Worm (Caenorhabditis elegans) whole organism, early embryonic: ENCODE measurements around the gene polk-1.

Experiments
- ama-1 ChIP-seq: fragments of 150-350 bp; optimal IDR thresholded peaks from 2 replicates; lab custom pipeline; 2014
- sea-1 ChIP-seq: fragments of 200-800 bp; sonication (Bioruptor generic); conservative IDR thresholded peaks from 2 replicates; pipeline ENCODE4 v1.3.6; 2022; ENCODE audit warnings: missing genetic modification characterization, missing compliant biosample characterization

DNA sequence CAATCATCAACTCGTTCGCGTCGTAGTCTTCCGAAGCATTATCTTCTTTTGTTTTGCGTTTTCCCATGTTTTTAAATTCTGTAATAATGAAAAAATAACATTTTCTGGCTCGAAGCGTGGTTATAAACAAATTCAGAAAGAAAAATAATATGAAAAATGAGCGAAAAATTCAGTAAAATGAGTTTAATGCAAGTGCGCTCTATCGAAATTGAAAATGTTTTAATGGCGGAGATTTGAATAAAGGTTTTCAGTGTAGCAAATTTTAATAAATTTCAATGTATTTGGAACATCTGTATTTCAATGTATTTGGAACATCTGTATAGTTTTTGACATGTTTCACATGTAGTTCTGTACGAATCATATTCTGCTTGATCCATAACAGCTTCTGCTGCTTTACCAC, 13.9 kb downstream of the polk-1 start, which contains the start of gene rha-2:
- TF ChIP-seq ama-1 (lab: Kevin White, UChicago) (no peak), sea-1 (GFP tag; lab: Robert Waterston, UW) (no peak)
